Worm (Caenorhabditis elegans) whole organism, L1 larva: ENCODE results near the gene cpb-2.

Experiments
- elt-2 ChIP-seq: sonication (generic microtip); optimal IDR thresholded peaks from 2 replicates; lab custom pipeline; 2016; ENCODE audit warnings: missing genetic modification characterization, mild to moderate bottlenecking, inconsistent platforms, missing compliant biosample characterization, missing genetic modification reagents
- unc-98 ChIP-seq: fragments of 200-800 bp; sonication (Bioruptor generic); IDR thresholded peaks from 2 replicates; pipeline ENCODE4 v1.3.6; 2022; ENCODE audit warnings: missing genetic modification characterization, missing compliant biosample characterization
- ztf-11 ChIP-seq, 2 experiments: sonication (generic microtip); optimal IDR thresholded peaks; 2 replicates each; lab custom pipeline; 2016 to 2017; ENCODE audit warnings: missing genetic modification characterization in 2 of 2, missing biosample characterization in 1 of 2, missing compliant biosample characterization in 1 of 2

DNA sequence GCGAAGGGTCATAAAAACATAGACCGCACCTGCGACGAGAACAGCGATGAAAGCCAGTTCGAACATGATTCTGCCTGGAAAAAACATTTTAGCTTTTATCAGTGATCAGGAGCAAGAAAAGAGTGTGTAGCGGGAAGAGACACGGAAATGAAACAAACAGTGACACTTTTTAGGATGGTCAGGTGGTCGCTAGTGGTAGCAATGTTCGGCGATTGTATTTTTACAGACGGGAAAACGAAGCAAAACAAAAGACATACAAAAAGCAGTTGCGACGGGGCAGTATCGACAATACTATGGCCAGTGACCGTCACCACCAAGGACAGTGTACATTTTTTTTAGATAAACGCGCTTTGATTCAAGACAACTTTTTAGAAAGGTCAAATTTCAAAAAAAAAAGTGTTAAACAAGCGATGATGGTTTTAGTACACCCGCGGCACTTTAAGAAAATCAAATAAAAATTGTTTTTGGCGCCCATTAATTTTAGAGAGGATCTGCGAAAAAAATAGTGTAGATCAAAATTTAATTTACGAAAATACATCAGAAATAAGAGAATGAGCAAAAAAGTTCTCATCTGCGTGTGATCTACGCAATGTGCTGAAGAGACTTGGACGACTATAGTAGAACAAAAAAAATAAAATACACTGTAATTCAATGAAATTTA, 43.0 kb downstream of the cpb-2 start, which contains the start of gene T24H7.9:
- no peak for TF ChIP-seq elt-2 (tag; lab: Kevin White, UChicago)
- TF ChIP-seq unc-98 (GFP tag; lab: Robert Waterston, UW): no peak
- TF ChIP-seq ztf-11 (tag; optimal IDR thresholded peaks at IDR 0.05; lab: Kevin White, UChicago): no peak
